Fruit fly (Drosophila melanogaster) whole organism, pupa: ENCODE measurements around the gene Aven.

ENCODE experiments used
- CG13204 ChIP-seq: fragments of 200-800 bp; sonication (Bioruptor generic); optimal IDR thresholded peaks from 2 replicates; lab custom pipeline; 2018; ENCODE audit warnings: missing biosample characterization, mild to moderate bottlenecking, missing genetic modification characterization, moderate library complexity
- CG14655 ChIP-seq: fragments of 200-800 bp; sonication (Bioruptor generic); optimal IDR thresholded peaks from 3 replicates; lab custom pipeline; 2017; ENCODE audit warnings: mild to moderate bottlenecking, missing biosample characterization, missing genetic modification reagents, missing genetic modification characterization
- CG15710 ChIP-seq: fragments of 200-800 bp; sonication (Bioruptor generic); optimal IDR thresholded peaks from 2 replicates; lab custom pipeline; 2018; ENCODE audit warnings: missing biosample characterization, mild to moderate bottlenecking, missing genetic modification characterization, moderate library complexity
- CG9948 ChIP-seq: fragments of 200-800 bp; sonication (Bioruptor generic); optimal IDR thresholded peaks from 2 replicates; lab custom pipeline; 2018; ENCODE audit warnings: missing biosample characterization, mild to moderate bottlenecking, missing genetic modification characterization, moderate library complexity

DNA sequence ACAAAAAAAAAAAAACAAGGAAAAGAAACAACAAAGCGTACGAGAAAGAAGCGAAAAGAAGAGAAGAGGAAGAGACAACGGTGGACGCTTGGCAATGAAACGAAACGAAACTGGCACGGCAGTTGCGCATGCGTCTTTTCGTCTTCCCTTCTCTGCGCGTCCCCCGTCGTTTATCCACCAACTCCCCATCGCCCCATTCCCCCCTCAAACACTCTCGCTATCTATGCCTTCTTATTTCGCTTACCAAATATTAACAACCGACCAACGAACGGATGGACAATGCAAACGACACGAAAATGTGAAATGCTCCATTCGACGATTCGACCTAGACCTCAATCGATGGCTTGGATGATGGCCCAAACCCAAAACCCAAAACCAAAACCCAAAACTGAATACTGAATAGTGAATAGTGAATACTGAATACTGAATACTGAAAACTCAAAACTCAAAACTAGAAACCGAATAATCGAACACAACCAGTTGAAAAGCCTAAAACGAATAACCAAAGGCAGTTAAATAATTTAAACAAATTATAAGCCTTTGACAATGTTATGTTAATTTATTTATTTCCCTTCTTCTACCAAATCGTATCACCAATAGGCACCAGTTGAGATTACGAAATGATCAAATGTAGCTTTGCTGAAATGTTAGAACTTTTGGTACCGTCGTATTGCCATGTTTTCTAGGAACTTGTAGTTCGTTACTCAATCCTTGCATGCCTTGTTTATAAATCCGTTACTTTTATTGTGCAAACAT is 41.3 kb upstream of the Aven start:
- TF ChIP-seq CG13204 (GFP tag; lab: Kevin White, UChicago) (no peak), CG9948 (tag; lab: Kevin White, UChicago) (no peak), CG14655 (GFP tag; lab: Kevin White, UChicago) (no peak), CG15710 (no peak)
